In genomic region chr2L:17269740-17270139, dm6 we compare ENCODE assay signal across 2 fruit fly cellular contexts.
TF ChIP-seq lines count a peak whose summit lies in the region.

No protein-coding gene starts in this region.

- TF ChIP-seq CTCF in whole organism, embryonic (GFP tag; optimal IDR thresholded peaks at IDR 0.05; lab: Kevin White, UChicago), result no peak

TF ChIP-seq in whole organism, embryonic, 481 proteins besides CTCF, POLR2A, EP300 and RAD21:
- TF ChIP-seq crol (GFP tag; IDR thresholded peaks at IDR 0.05; lab: Robert Waterston, UW) (peak; percentile 88), Hr39 (optimal IDR thresholded peaks at IDR 0.05; lab: Kevin White, UChicago) (no peak), Med (GFP tag; lab: Kevin White, UChicago) (peak; percentile 69), Opbp (GFP tag; IDR thresholded peaks at IDR 0.05; lab: Robert Waterston, UW; ENCODE audit: partially characterized antibody) (0 out of 3 replicates have a peak, but pooled peaks have one; percentile 23), Bteb2 (GFP tag; optimal IDR thresholded peaks at IDR 0.05; lab: Kevin White, UChicago) (no peak), CoRest (tag; optimal IDR thresholded peaks at IDR 0.05; lab: Kevin White, UChicago) (no peak), Ptx1 (GFP tag; IDR thresholded peaks at IDR 0.05; lab: Robert Waterston, UW) (0 out of 2 replicates have a peak, but pooled peaks have one; percentile 14), CG8924 (tag; optimal IDR thresholded peaks at IDR 0.05; lab: Kevin White, UChicago) (no peak), CG14441 (GFP tag; IDR thresholded peaks at IDR 0.05; lab: Robert Waterston, UW) (no peak), CG4707 (GFP tag; optimal IDR thresholded peaks at IDR 0.05; lab: Kevin White, UChicago) (peak; percentile 3), CG17328 (GFP tag; IDR thresholded peaks at IDR 0.05; lab: Robert Waterston, UW) (no peak), CG15479 (GFP tag; optimal IDR thresholded peaks at IDR 0.05; lab: Kevin White, UChicago) (peak; percentile 91), row (GFP tag; IDR thresholded peaks at IDR 0.05; lab: Robert Waterston, UW) (0 out of 3 replicates have a peak, but pooled peaks have one; percentile 15), Six4 (GFP tag; optimal IDR thresholded peaks at IDR 0.05; lab: Kevin White, UChicago) (no peak), CG7963 (GFP tag; IDR thresholded peaks at IDR 0.05; lab: Robert Waterston, UW; ENCODE audit: partially characterized antibody) (0 out of 3 replicates have a peak, but pooled peaks have one; percentile 28), ash1 (GFP tag; optimal IDR thresholded peaks at IDR 0.05; lab: Kevin White, UChicago) (no peak), ase (GFP tag; IDR thresholded peaks at IDR 0.05; lab: Robert Waterston, UW) (0 out of 3 replicates have a peak, but pooled peaks have one; percentile 38), zfh1 (GFP tag; IDR thresholded peaks at IDR 0.05; lab: Robert Waterston, UW) (0 out of 3 replicates have a peak, but pooled peaks have one; percentile 3), CG15601 (tag; optimal IDR thresholded peaks at IDR 0.05; lab: Kevin White, UChicago) (no peak), CG4730 (GFP tag; IDR thresholded peaks at IDR 0.05; lab: Robert Waterston, UW) (no peak), CG17385 (GFP tag; optimal IDR thresholded peaks at IDR 0.05; lab: Kevin White, UChicago) (peak; percentile 44), vvl (GFP tag; IDR thresholded peaks at IDR 0.05; lab: Robert Waterston, UW) (0 out of 2 replicates have a peak, but pooled peaks have one; percentile 9), ara (GFP tag; IDR thresholded peaks at IDR 0.05; lab: Robert Waterston, UW) (no peak)

TF ChIP-seq in whole organism, pupa, 21 proteins besides CTCF, POLR2A, EP300 and RAD21:
- TF ChIP-seq D1 (tag; optimal IDR thresholded peaks at IDR 0.05; lab: Kevin White, UChicago) (no peak), CG13204 (GFP tag; optimal IDR thresholded peaks at IDR 0.05; lab: Kevin White, UChicago) (peak; percentile 11), CG8159 (tag; optimal IDR thresholded peaks at IDR 0.05; lab: Kevin White, UChicago) (no peak)
